Fruit fly (Drosophila melanogaster) whole organism, embryonic: ENCODE data around the gene CG11700.

Experiments
- ATbp ChIP-seq: fragments of 200-800 bp; sonication (Bioruptor generic); optimal IDR thresholded peaks from 2 replicates; lab custom pipeline; 2017; ENCODE audit warnings: missing biosample characterization, mild to moderate bottlenecking, missing genetic modification characterization, missing genetic modification reagents
- Asciz ChIP-seq: fragments of 200-800 bp; sonication (Bioruptor generic); optimal IDR thresholded peaks from 2 replicates; lab custom pipeline; 2017; ENCODE audit warnings: missing biosample characterization, mild to moderate bottlenecking, missing genetic modification characterization, missing genetic modification reagents
- CG10654 ChIP-seq: fragments of 200-800 bp; sonication (Bioruptor generic); optimal IDR thresholded peaks from 2 replicates; lab custom pipeline; 2016; ENCODE audit warnings: missing biosample characterization, missing genetic modification characterization
- CG12104 ChIP-seq: fragments of 200-800 bp; sonication (Bioruptor generic); optimal IDR thresholded peaks from 3 replicates; lab custom pipeline; 2016; ENCODE audit warnings: missing biosample characterization, missing genetic modification characterization
- CG12659 ChIP-seq: fragments of 200-800 bp; sonication (Bioruptor generic); optimal IDR thresholded peaks from 3 replicates; lab custom pipeline; 2017; ENCODE audit warnings: mild to moderate bottlenecking, missing biosample characterization, missing genetic modification reagents, missing genetic modification characterization
- CG12769 ChIP-seq: fragments of 200-800 bp; sonication (Bioruptor generic); optimal IDR thresholded peaks from 2 replicates; lab custom pipeline; 2019; ENCODE audit warnings: missing biosample characterization, mild to moderate bottlenecking, missing genetic modification characterization, moderate library complexity
- CG13894 ChIP-seq: fragments of 200-800 bp; sonication (Bioruptor generic); optimal IDR thresholded peaks from 3 replicates; lab custom pipeline; 2018; ENCODE audit warnings: missing biosample characterization, mild to moderate bottlenecking, missing genetic modification characterization, moderate library complexity
- CG14050 ChIP-seq: fragments of 200-800 bp; sonication (Bioruptor generic); IDR thresholded peaks from 3 replicates; pipeline ENCODE4 v1.3.6; 2022; ENCODE audit warnings: missing biosample characterization, missing genetic modification characterization
- CG15514 ChIP-seq: fragments of 200-800 bp; sonication (Bioruptor generic); optimal IDR thresholded peaks from 3 replicates; lab custom pipeline; 2017; ENCODE audit warnings: missing biosample characterization, missing genetic modification characterization, mild to moderate bottlenecking, moderate library complexity, missing genetic modification reagents
- CG15601 ChIP-seq: fragments of 200-800 bp; sonication (Bioruptor generic); optimal IDR thresholded peaks from 3 replicates; lab custom pipeline; 2019; ENCODE audit warnings: missing biosample characterization, mild to moderate bottlenecking, missing genetic modification characterization, moderate library complexity
- CG16779 ChIP-seq: fragments of 200-800 bp; sonication (Bioruptor generic); IDR thresholded peaks from 2 replicates; pipeline ENCODE4 v1.3.6; 2022; ENCODE audit warnings: missing biosample characterization, missing genetic modification characterization
- CG17328 ChIP-seq: fragments of 200-800 bp; sonication (Bioruptor generic); IDR thresholded peaks from 2 replicates; pipeline ENCODE4 v1.3.6; 2022; ENCODE audit warnings: missing biosample characterization, missing genetic modification characterization
- CG17802 ChIP-seq: fragments of 200-800 bp; sonication (Bioruptor generic); optimal IDR thresholded peaks from 2 replicates; lab custom pipeline; 2018; ENCODE audit warnings: missing biosample characterization, mild to moderate bottlenecking, missing genetic modification characterization, moderate library complexity
- CG18619 ChIP-seq: fragments of 200-800 bp; sonication (Bioruptor generic); optimal IDR thresholded peaks from 3 replicates; lab custom pipeline; 2017; ENCODE audit warnings: missing biosample characterization, mild to moderate bottlenecking, missing genetic modification characterization
- CG33213 ChIP-seq: fragments of 200-800 bp; sonication (Bioruptor generic); optimal IDR thresholded peaks from 3 replicates; lab custom pipeline; 2016; ENCODE audit warnings: missing biosample characterization, missing genetic modification characterization
- CG34422 ChIP-seq: fragments of 200-800 bp; sonication (Bioruptor generic); IDR thresholded peaks from 3 replicates; pipeline ENCODE4 v1.3.6; 2022; ENCODE audit warnings: missing biosample characterization, missing genetic modification characterization
- CG7556 ChIP-seq: fragments of 200-800 bp; sonication (Bioruptor generic); optimal IDR thresholded peaks from 2 replicates; lab custom pipeline; 2017; ENCODE audit warnings: missing biosample characterization, mild to moderate bottlenecking, missing genetic modification characterization
- CG7839 ChIP-seq: fragments of 200-800 bp; sonication (Bioruptor generic); optimal IDR thresholded peaks from 3 replicates; lab custom pipeline; 2018; ENCODE audit warnings: missing biosample characterization, mild to moderate bottlenecking, missing genetic modification characterization, moderate library complexity
- CkIIα-i1 ChIP-seq: fragments of 200-800 bp; sonication (Bioruptor generic); IDR thresholded peaks from 2 replicates; pipeline ENCODE4 v1.3.6; 2022; ENCODE audit warnings: missing biosample characterization, missing genetic modification characterization
- Dek ChIP-seq: fragments of 200-800 bp; sonication (Bioruptor generic); optimal IDR thresholded peaks from 3 replicates; lab custom pipeline; 2019; ENCODE audit warnings: missing biosample characterization, mild to moderate bottlenecking, missing genetic modification characterization, moderate library complexity
- Drgx ChIP-seq: fragments of 200-800 bp; sonication (Bioruptor generic); IDR thresholded peaks from 2 replicates; pipeline ENCODE4 v1.3.6; 2022; ENCODE audit warnings: missing biosample characterization, missing genetic modification characterization
- ERR ChIP-seq: fragments of 200-800 bp; sonication (Bioruptor generic); optimal IDR thresholded peaks from 2 replicates; lab custom pipeline; 2016; ENCODE audit warnings: missing biosample characterization, missing genetic modification characterization
- Elba2 ChIP-seq: fragments of 200-800 bp; sonication (Bioruptor generic); optimal IDR thresholded peaks from 3 replicates; lab custom pipeline; 2016; ENCODE audit warnings: missing biosample characterization, missing genetic modification characterization
- H2.0 ChIP-seq: fragments of 200-800 bp; sonication (Bioruptor generic); IDR thresholded peaks from 2 replicates; pipeline ENCODE4 v1.3.6; 2022; ENCODE audit warnings: missing biosample characterization, missing genetic modification characterization
- HHEX ChIP-seq: fragments of 200-800 bp; sonication (Bioruptor generic); optimal IDR thresholded peaks from 3 replicates; lab custom pipeline; 2017; ENCODE audit warnings: missing biosample characterization, mild to moderate bottlenecking, missing genetic modification characterization, missing genetic modification reagents
- Hand ChIP-seq: fragments of 200-800 bp; sonication (Bioruptor generic); optimal IDR thresholded peaks from 2 replicates; lab custom pipeline; 2017; ENCODE audit warnings: mild to moderate bottlenecking, missing biosample characterization, missing genetic modification reagents, missing genetic modification characterization
- Spps ChIP-seq: fragments of 200-800 bp; sonication (Bioruptor generic); optimal IDR thresholded peaks from 2 replicates; lab custom pipeline; 2018; ENCODE audit warnings: missing biosample characterization, mild to moderate bottlenecking, missing genetic modification characterization
- amos ChIP-seq: fragments of 200-800 bp; sonication (Bioruptor generic); IDR thresholded peaks from 2 replicates; pipeline ENCODE4 v1.3.6; 2022; ENCODE audit warnings: missing biosample characterization, missing genetic modification characterization; ENCODE audit not compliant: partially characterized antibody
- br ChIP-seq: fragments of >200 bp; optimal IDR thresholded peaks from 2 replicates; lab custom pipeline; 2017
- bsh ChIP-seq, 2 experiments: fragments of 200-800 bp; sonication (Bioruptor generic); optimal IDR thresholded peaks; 2 replicates each; lab custom pipeline; 2017 to 2018; ENCODE audit warnings: mild to moderate bottlenecking in 2 of 2, missing biosample characterization in 2 of 2, missing genetic modification characterization in 2 of 2, moderate library complexity in 1 of 2
- btn ChIP-seq: fragments of 200-800 bp; sonication (Bioruptor generic); optimal IDR thresholded peaks from 2 replicates; lab custom pipeline; 2016; ENCODE audit warnings: missing biosample characterization, missing genetic modification characterization
- cato ChIP-seq: fragments of 200-800 bp; sonication (Bioruptor generic); optimal IDR thresholded peaks from 2 replicates; lab custom pipeline; 2016; ENCODE audit warnings: missing biosample characterization, missing genetic modification characterization, borderline replicate concordance
- disco-r ChIP-seq: fragments of 200-800 bp; sonication (Bioruptor generic); optimal IDR thresholded peaks from 2 replicates; lab custom pipeline; 2016; ENCODE audit warnings: missing biosample characterization, missing genetic modification characterization
- dm ChIP-seq: fragments of 200-800 bp; sonication (Bioruptor generic); optimal IDR thresholded peaks from 3 replicates; lab custom pipeline; 2016; ENCODE audit warnings: missing biosample characterization, missing genetic modification characterization
- dmrt11E ChIP-seq: fragments of 200-800 bp; sonication (Bioruptor generic); optimal IDR thresholded peaks from 3 replicates; lab custom pipeline; 2018; ENCODE audit warnings: missing biosample characterization, mild to moderate bottlenecking, missing genetic modification characterization, moderate library complexity
- ewg ChIP-seq: fragments of 200-800 bp; sonication (Bioruptor generic); optimal IDR thresholded peaks from 3 replicates; lab custom pipeline; 2017; ENCODE audit warnings: mild to moderate bottlenecking, missing biosample characterization, missing genetic modification reagents, missing genetic modification characterization
- fd102C ChIP-seq: fragments of 200-800 bp; sonication (Bioruptor generic); optimal IDR thresholded peaks from 2 replicates; lab custom pipeline; 2018; ENCODE audit warnings: missing biosample characterization, mild to moderate bottlenecking, missing genetic modification characterization, moderate library complexity
- grn ChIP-seq: fragments of 200-800 bp; sonication (Bioruptor generic); optimal IDR thresholded peaks from 3 replicates; lab custom pipeline; 2017; ENCODE audit warnings: missing biosample characterization, missing genetic modification characterization
- her ChIP-seq: fragments of 200-800 bp; sonication (Bioruptor generic); optimal IDR thresholded peaks from 2 replicates; lab custom pipeline; 2016; ENCODE audit warnings: missing biosample characterization, missing genetic modification characterization
- jigr1 ChIP-seq: fragments of 200-800 bp; sonication (Bioruptor generic); IDR thresholded peaks from 3 replicates; pipeline ENCODE4 v1.3.6; 2022; ENCODE audit warnings: missing biosample characterization, missing genetic modification characterization
- knrl ChIP-seq: fragments of 200-800 bp; sonication (Bioruptor generic); IDR thresholded peaks from 3 replicates; pipeline ENCODE4 v1.3.6; 2022; ENCODE audit warnings: missing biosample characterization, missing genetic modification characterization; ENCODE audit not compliant: partially characterized antibody
- nom ChIP-seq: fragments of 200-800 bp; sonication (Bioruptor generic); optimal IDR thresholded peaks from 2 replicates; lab custom pipeline; 2017; ENCODE audit warnings: missing biosample characterization, missing genetic modification characterization, mild to moderate bottlenecking, moderate library complexity, missing genetic modification reagents
- otp ChIP-seq: fragments of 200-800 bp; sonication (Bioruptor generic); IDR thresholded peaks from 3 replicates; pipeline ENCODE4, ENCODE4 v1.3.6; 2022; ENCODE audit warnings: missing biosample characterization, missing genetic modification characterization
- sens ChIP-seq: fragments of 200-800 bp; sonication (Bioruptor generic); peaks from one replicate; lab custom pipeline; 2016; ENCODE audit warnings: missing biosample characterization, missing genetic modification characterization
- sens-2 ChIP-seq: fragments of 200-800 bp; sonication (Bioruptor generic); IDR thresholded peaks from 2 replicates; pipeline ENCODE4 v1.3.6; 2022; ENCODE audit warnings: missing biosample characterization, missing genetic modification characterization
- slou ChIP-seq: fragments of 200-800 bp; sonication (Bioruptor generic); optimal IDR thresholded peaks from 3 replicates; lab custom pipeline; 2016; ENCODE audit warnings: missing biosample characterization, missing genetic modification characterization
- sob ChIP-seq: fragments of 200-800 bp; sonication (Bioruptor generic); IDR thresholded peaks from 2 replicates; pipeline ENCODE4 v1.3.6; 2022; ENCODE audit warnings: missing biosample characterization, missing genetic modification characterization
- stwl ChIP-seq: fragments of 200-800 bp; sonication (Bioruptor generic); optimal IDR thresholded peaks from 3 replicates; lab custom pipeline; 2018; ENCODE audit warnings: missing biosample characterization, mild to moderate bottlenecking, missing genetic modification characterization, moderate library complexity
- sug ChIP-seq: fragments of 200-800 bp; optimal IDR thresholded peaks from 2 replicates; lab custom pipeline; 2019; ENCODE audit warnings: missing biosample characterization, mild to moderate bottlenecking, missing genetic modification characterization, moderate library complexity

Gene CG11700

DNA sequence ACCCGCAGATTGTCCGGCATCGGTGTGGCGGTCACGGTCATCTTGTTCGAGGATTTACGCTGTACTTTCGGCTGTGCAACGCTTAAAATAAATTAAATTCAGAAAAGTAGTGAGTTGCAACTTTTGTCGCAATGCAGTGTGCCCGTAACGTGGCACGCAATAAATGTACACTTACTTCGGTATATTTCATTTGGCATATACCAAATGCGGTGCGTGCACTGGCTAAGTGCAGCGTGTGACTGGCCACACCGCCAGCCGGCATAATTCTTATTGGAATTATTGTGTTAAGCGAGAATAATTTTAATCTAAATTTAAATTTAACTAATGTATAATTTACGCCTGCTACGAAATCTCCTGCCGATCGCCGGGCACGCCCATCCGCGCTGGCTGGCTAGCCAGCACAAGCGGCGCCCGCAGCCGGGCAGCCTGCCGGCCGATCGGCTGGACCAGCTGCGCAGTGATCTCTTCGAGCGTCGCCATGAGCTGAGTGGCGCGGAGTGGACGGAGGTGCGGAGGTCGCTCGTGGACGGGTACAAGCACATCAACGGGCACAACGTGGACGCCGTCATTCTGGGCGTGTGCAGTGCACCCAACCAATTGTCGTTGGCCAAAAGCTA is 7.8 kb upstream of the CG11700 start, which contains the start of the genes Rpt4 and mldr (continued):
- TF ChIP-seq sug (peak; percentile 0), knrl (peak; percentile 45; the same call in 1 of the 3 replicates), ewg (GFP tag; lab: Kevin White, UChicago) (peak; percentile 32), grn (GFP tag; lab: Kevin White, UChicago) (no peak)

DNA sequence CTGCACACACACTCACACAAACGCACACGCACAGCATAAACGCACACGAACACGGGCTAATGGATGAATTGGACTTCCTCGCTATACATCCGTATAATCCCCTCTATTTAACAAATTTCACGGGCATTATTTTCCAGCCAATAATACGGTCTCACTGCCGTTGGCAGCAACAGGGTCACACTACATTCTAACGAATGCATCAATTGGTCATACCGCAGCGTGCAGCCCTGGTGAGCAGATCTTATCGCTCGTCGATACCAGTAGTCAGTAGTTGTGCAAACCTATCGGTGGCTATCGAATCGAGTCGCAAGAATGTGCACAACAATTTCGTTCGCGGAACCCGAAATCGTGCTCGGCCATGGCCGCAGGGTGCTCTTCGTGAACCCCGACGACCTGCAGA is 4.5 kb upstream of the CG11700 start, which contains the start of the genes Top3beta and wuho:
Gene Top3beta (minus strand): TSS at position 149 of the 400 bp plus-strand sequence.
Gene wuho (plus strand): TSS at position 259 of the 400 bp plus-strand sequence.
- TF ChIP-seq ATbp (GFP tag; lab: Kevin White, UChicago) (no peak), fd102C (no peak), CG33213 (GFP tag; lab: Kevin White, UChicago) (peak; percentile 81), sob (GFP tag; lab: Robert Waterston, UW) (peak; percentile 65; the same call in 1 of the 2 replicates), H2.0 (GFP tag; lab: Robert Waterston, UW) (no peak), slou (GFP tag; lab: Kevin White, UChicago) (no peak), dmrt11E (tag; lab: Kevin White, UChicago) (no peak), CG13894 (peak; percentile 97), nom (GFP tag; lab: Kevin White, UChicago) (peak; percentile 19), CG14050 (GFP tag; lab: Robert Waterston, UW) (no peak), CkIIα-i1 (no peak), Dek (tag; lab: Kevin White, UChicago) (no peak), cato (no peak), CG15601 (no peak), CG7556 (GFP tag; lab: Kevin White, UChicago) (no peak), Asciz (GFP tag; lab: Kevin White, UChicago) (no peak), Spps (tag; lab: Kevin White, UChicago) (peak; percentile 6), CG18619 (GFP tag; lab: Kevin White, UChicago) (no peak), CG17328 (GFP tag; lab: Robert Waterston, UW) (no peak), CG7839 (tag; lab: Kevin White, UChicago) (no peak), dm (GFP tag; lab: Kevin White, UChicago) (peak; percentile 79), amos (peak; percentile 75), Hand (GFP tag; lab: Kevin White, UChicago) (no peak), CG10654 (GFP tag; lab: Kevin White, UChicago) (peak; percentile 16), CG34422 (peak; percentile 68; the same call in 2 of the 3 replicates), br (no peak), HHEX (no peak), btn (GFP tag; lab: Kevin White, UChicago) (no peak), CG15514 (GFP tag; lab: Kevin White, UChicago) (peak; percentile 88), her (GFP tag; lab: Kevin White, UChicago) (peak; percentile 62), jigr1 (GFP tag; lab: Robert Waterston, UW) (no peak), CG12659 (GFP tag; lab: Kevin White, UChicago) (peak; percentile 95), bsh (GFP tag; optimal IDR thresholded peaks at IDR 0.05; lab: Kevin White, UChicago) (peak in 1 of 2 experiments; percentile 2), Drgx (GFP tag; lab: Robert Waterston, UW) (no peak), sens (GFP tag; lab: Kevin White, UChicago) (peak; percentile 77), CG12104 (GFP tag; lab: Kevin White, UChicago) (no peak), CG17802 (tag; lab: Kevin White, UChicago) (no peak), Elba2 (GFP tag; lab: Kevin White, UChicago) (peak; percentile 23), otp (GFP tag; lab: Robert Waterston, UW) (no peak), CG16779 (no peak), stwl (peak; percentile 94), ERR (peak; percentile 48), sens-2 (GFP tag; lab: Robert Waterston, UW) (no peak), disco-r (GFP tag; lab: Kevin White, UChicago) (no peak), CG12769 (tag; lab: Kevin White, UChicago) (no peak)
